Fruit fly (Drosophila melanogaster): Measurements from ENCODE around the gene Mnt.

The Mnt gene

DNA sequence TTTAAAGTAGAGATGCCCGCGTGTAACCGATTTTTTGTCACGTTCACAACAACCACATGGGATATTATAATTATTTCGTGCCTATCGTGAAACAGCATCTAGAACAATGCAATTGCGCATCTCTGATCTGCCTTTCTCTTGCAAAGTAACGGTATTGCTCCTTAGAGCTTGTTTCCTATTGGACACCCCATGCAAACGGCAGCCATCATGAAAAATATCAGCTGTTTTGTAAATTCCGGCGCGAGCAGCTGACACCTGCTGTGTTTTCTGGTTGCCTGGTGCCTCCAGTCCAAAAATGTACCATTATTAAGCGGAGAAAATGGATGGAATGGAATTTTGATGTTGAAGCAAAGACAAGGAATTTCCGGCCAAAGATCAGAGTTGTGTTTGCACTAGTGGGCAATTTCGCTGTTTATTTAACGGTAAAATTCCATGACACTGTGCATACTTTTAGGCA lies 32.6 kb downstream of the Mnt start (continued):
- TF ChIP-seq CG12104 (GFP tag; optimal IDR thresholded peaks at IDR 0.05) (no peak), CG2120 (GFP tag; optimal IDR thresholded peaks at IDR 0.05) (no peak), CG6854 (GFP tag; optimal IDR thresholded peaks at IDR 0.05) (no peak), lab (GFP tag; optimal IDR thresholded peaks at IDR 0.05) (no peak), ems (GFP tag; optimal IDR thresholded peaks at IDR 0.05) (no peak), nom (GFP tag; optimal IDR thresholded peaks at IDR 0.05) (peak; percentile 76), Myb (GFP tag; optimal IDR thresholded peaks at IDR 0.05) (peak; percentile 14), crp (GFP tag; optimal IDR thresholded peaks at IDR 0.05) (peak in 1 of 2 experiments; percentile 73), pho (GFP tag; optimal IDR thresholded peaks at IDR 0.05) (no peak), CrebB (tag; optimal IDR thresholded peaks at IDR 0.05) (peak; percentile 37), D (optimal IDR thresholded peaks at IDR 0.05) (no peak), D (GFP tag; optimal IDR thresholded peaks at IDR 0.05) (no peak)

dm6 chrX:3710531-3711084 lies 39.0 kb downstream of the Mnt start:
- TF ChIP-seq Pdp1 (GFP tag; optimal IDR thresholded peaks at IDR 0.05) = peak in 1 of 2 experiments; percentile 18
- TF ChIP-seq CG9817 (tag; optimal IDR thresholded peaks at IDR 0.05) = no peak
- TF ChIP-seq CG12299 (tag; optimal IDR thresholded peaks at IDR 0.05) = no peak

dm6 chrX:3714020-3714419 lies 42.4 kb downstream of the Mnt start:
- no peak for TF ChIP-seq CG9215 (GFP tag; IDR thresholded peaks at IDR 0.05)
- TF ChIP-seq CG11695 (GFP tag; IDR thresholded peaks at IDR 0.05) = peak; percentile 32; the same call in 1 of the 3 replicates
- TF ChIP-seq CG9609 (GFP tag; optimal IDR thresholded peaks at IDR 0.05) = peak; percentile 27
- peak; percentile 31 for TF ChIP-seq Atf3 (GFP tag; optimal IDR thresholded peaks at IDR 0.05)
- peak; percentile 62 for TF ChIP-seq CG2120 (GFP tag; optimal IDR thresholded peaks at IDR 0.05)
- TF ChIP-seq Camta (GFP tag; optimal IDR thresholded peaks at IDR 0.05) = peak; percentile 7
- TF ChIP-seq Dbx (GFP tag; IDR thresholded peaks at IDR 0.05) = 0 out of 3 replicates have a peak, but pooled peaks have one; percentile 20
- peak; percentile 25 for TF ChIP-seq phol (tag; optimal IDR thresholded peaks at IDR 0.05)
- TF ChIP-seq prd (optimal IDR thresholded peaks at IDR 0.05) = no peak
- TF ChIP-seq prd (GFP tag; IDR thresholded peaks at IDR 0.05) = no peak
- no peak for TF ChIP-seq NK7.1 (GFP tag; optimal IDR thresholded peaks at IDR 0.05)
- peak; percentile 35 for TF ChIP-seq fu2 (GFP tag; optimal IDR thresholded peaks at IDR 0.05)
- TF ChIP-seq CG16813 (GFP tag; IDR thresholded peaks at IDR 0.05; ENCODE audit: partially characterized antibody) = no peak
- peak; percentile 7 for TF ChIP-seq Hsf (GFP tag; optimal IDR thresholded peaks at IDR 0.05)
- peak; percentile 49 for TF ChIP-seq CG9817 (tag; optimal IDR thresholded peaks at IDR 0.05)
- TF ChIP-seq odd (GFP tag; optimal IDR thresholded peaks at IDR 0.05) = no peak
- no peak for TF ChIP-seq sc (optimal IDR thresholded peaks at IDR 0.05)
- no peak for TF ChIP-seq sc (GFP tag; optimal IDR thresholded peaks at IDR 0.05)
- TF ChIP-seq CG12659 (GFP tag; optimal IDR thresholded peaks at IDR 0.05) = peak; percentile 33
- no peak for TF ChIP-seq scrt (GFP tag; optimal IDR thresholded peaks at IDR 0.05)
- TF ChIP-seq CG16863 (GFP tag; optimal IDR thresholded peaks at IDR 0.05) = peak; percentile 24
- peak; percentile 42; the same call in 1 of the 2 replicates for TF ChIP-seq lmd (GFP tag; IDR thresholded peaks at IDR 0.05)
- TF ChIP-seq CG14050 (GFP tag; IDR thresholded peaks at IDR 0.05) = peak; percentile 34; the same call in 1 of the 3 replicates
- TF ChIP-seq CG18599 (GFP tag; optimal IDR thresholded peaks at IDR 0.05) = peak; percentile 52
- 0 out of 2 replicates have a peak, but pooled peaks have one; percentile 31 for TF ChIP-seq CG3847 (GFP tag; IDR thresholded peaks at IDR 0.05)
- TF ChIP-seq danr (GFP tag; IDR thresholded peaks at IDR 0.05) = no peak
- TF ChIP-seq CG7271 (tag; optimal IDR thresholded peaks at IDR 0.05) = no peak
- TF ChIP-seq CG4707 (GFP tag; optimal IDR thresholded peaks at IDR 0.05) = peak; percentile 32
- TF ChIP-seq pum (GFP tag; optimal IDR thresholded peaks at IDR 0.05) = peak; percentile 11
- peak; percentile 36 for TF ChIP-seq az2 (GFP tag; optimal IDR thresholded peaks at IDR 0.05)
- no peak for TF ChIP-seq Lim3 (GFP tag; IDR thresholded peaks at IDR 0.05)
- TF ChIP-seq CG17612 (GFP tag; IDR thresholded peaks at IDR 0.05) = no peak
- peak; percentile 20 for TF ChIP-seq crc (GFP tag; optimal IDR thresholded peaks at IDR 0.05)
- peak; percentile 13 for TF ChIP-seq gsb-n (tag; optimal IDR thresholded peaks at IDR 0.05)
- TF ChIP-seq lab (GFP tag; optimal IDR thresholded peaks at IDR 0.05) = peak; percentile 55
